Worm (Caenorhabditis elegans): Measurements from ENCODE around the gene unc-16.

Gene unc-16

DNA sequence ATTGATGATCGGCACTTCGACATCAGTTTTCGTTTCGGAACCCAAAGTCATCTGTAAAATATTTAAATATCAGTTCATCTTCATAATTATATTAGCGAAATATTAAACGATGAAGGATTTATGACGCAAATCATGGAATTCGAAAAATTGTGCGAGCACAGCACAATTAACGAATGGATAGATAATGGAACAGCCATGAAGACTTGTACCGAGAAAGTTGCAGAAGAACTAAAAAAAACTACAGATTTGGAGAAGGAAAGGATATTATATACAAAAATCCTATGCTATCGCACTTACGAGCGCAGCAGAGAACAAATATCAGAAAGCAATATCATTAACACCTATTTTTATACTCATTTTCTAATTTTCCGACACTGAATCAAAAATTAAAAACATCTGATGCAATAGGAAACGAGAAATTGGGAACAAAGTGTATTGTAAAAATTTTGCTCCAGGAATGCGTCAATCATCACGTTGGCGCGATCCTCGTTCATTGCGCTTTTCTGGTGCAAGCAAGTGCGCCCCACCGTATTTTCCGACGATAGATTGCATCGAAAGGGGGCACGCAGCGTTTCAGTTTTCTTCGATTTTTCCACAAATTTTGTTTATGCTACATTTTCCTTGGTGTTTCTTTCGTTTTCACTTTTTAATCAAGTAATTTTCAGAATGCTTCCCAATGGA is 24.5 kb upstream of the unc-16 start, which contains the start of the genes clu-1 and prp-40:
clu-1 (minus strand) TSS at position 51 of the 681 bp plus-strand sequence.
prp-40 (plus strand) TSS at position 666 of the 681 bp plus-strand sequence.
- no peak for TF ChIP-seq him-1 (tag; optimal IDR thresholded peaks at IDR 0.05)
- TF ChIP-seq dao-5 (tag; optimal IDR thresholded peaks at IDR 0.05) = no peak
- peak; percentile 95 for TF ChIP-seq W03F9.2 (tag; optimal IDR thresholded peaks at IDR 0.05)

DNA sequence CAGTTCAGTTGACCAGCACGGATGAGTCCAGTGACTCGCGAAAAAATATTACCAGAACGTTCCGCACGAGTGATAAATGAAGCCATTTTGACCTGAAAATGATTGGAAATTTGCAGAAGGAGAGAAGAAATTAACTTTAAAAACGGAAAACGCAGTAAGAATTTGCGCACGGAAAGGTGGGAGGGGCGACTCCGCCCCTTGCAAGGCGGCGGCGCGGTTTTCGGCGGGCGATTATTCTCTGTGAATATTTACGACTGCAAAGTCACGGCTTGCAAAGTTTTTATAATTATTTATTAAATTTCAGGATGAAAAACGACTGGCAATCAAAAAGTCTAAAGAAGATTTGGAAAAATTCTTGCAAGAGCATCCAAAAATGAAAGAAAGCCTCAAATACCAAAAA is 22.5 kb upstream of the unc-16 start, which contains the start of gene mrps-23:
mrps-23 (minus strand) TSS at position 92 of the 400 bp plus-strand sequence.
- TF ChIP-seq W03F9.2 (tag; optimal IDR thresholded peaks at IDR 0.05) = no peak

DNA sequence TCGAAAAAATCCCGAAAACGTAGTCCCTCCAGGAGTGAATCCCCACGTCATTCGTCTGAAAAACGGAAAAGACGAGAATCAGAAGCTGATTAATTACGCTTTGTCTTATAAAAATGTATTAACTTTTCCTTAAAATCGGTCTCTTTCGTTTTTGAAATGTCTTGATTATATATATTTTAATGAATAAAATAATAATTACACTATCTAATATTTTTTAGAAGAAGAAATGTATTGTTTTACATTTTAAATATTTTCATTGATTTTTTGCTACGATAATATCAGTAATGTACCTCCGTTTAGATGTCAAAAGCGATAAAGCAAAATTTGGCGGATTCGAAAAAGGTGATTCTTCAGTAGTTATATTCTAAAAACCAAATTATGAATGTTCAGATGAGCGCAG is 20.8 kb upstream of the unc-16 start, which contains the start of gene trpp-3:
trpp-3 (plus strand) TSS at position 301 of the 400 bp plus-strand sequence.
- TF ChIP-seq dao-5 (tag; optimal IDR thresholded peaks at IDR 0.05) (no peak), him-1 (tag; optimal IDR thresholded peaks at IDR 0.05) (no peak), W03F9.2 (tag; optimal IDR thresholded peaks at IDR 0.05) (no peak)

DNA sequence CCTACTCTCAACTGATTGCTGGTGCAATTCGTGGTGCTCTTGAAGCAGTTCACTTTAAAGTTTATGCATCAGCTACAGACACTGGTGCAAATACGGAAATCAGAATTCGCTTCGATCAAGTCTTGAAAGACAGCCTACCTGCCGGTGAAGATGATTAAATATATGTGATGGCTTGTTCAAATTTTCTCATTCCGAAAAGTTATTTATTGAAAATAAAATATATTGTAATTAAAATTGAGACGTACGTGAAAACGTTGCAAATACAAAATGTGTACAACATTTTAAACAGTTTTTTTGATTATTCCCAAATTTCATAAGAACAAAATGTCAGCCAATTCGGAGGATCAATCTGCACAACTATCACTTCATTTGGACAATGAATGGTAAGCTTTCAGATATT is 19.2 kb upstream of the unc-16 start, which contains the start of gene ZK1098.6:
ZK1098.6 (plus strand) TSS at position 301 of the 400 bp plus-strand sequence.
- TF ChIP-seq W03F9.2 (tag; optimal IDR thresholded peaks at IDR 0.05) = no peak
- no peak for TF ChIP-seq him-1 (tag; optimal IDR thresholded peaks at IDR 0.05)
- TF ChIP-seq dao-5 (tag; optimal IDR thresholded peaks at IDR 0.05) = no peak

DNA sequence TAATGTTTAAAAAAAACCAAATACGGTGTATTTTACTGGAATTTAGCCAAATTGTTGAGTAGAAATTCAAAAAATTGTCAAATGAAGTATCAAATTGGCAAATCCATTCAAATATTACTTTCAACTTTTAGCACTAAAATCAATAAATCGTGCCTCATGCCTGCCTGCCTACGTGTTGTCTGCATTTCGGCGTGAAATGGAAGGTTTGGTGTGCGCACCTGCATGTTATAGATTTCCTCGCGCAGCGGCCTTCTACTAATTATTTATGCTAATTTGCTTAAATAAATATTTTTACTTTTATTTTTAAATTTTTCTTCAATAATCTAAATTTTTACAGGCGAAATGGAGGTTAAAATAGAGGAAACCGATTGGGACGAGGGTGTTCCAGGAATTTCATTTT is 17.2 kb upstream of the unc-16 start, which contains the start of gene ZK1098.2:
ZK1098.2 (plus strand) TSS at position 336 of the 400 bp plus-strand sequence.
- peak; percentile 12 for TF ChIP-seq W03F9.2 (tag; optimal IDR thresholded peaks at IDR 0.05)
- TF ChIP-seq dao-5 (tag; optimal IDR thresholded peaks at IDR 0.05) = no peak

DNA sequence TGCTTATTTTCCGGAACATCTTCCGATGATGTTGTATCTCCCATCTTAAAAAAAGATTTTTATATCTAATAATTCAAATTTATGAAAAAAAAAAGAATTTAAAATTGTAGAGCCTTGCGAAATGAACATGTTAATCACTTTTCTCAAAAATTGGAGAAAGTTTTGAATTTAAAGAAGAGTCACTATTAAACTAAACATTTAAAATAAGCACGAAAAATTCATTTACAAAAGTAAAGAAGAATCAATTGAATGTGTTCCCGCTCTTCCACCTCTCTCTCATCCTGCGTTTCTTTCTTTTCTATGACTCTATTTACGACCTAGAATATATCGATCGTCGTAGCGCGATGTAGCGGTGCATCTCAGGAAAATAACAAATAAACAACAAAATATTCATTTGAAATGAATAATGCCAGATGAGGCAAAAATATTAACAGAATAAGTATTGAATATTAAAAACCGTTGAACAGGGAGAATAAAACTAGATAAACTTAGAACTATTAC is 7.4 kb upstream of the unc-16 start, which contains the start of gene ZK1098.3:
ZK1098.3 (minus strand) TSS at position 51 of the 501 bp plus-strand sequence.
- no peak for TF ChIP-seq him-1 (tag; optimal IDR thresholded peaks at IDR 0.05)
- no peak for TF ChIP-seq W03F9.2 (tag; optimal IDR thresholded peaks at IDR 0.05)
- TF ChIP-seq dao-5 (tag; optimal IDR thresholded peaks at IDR 0.05) = no peak

DNA sequence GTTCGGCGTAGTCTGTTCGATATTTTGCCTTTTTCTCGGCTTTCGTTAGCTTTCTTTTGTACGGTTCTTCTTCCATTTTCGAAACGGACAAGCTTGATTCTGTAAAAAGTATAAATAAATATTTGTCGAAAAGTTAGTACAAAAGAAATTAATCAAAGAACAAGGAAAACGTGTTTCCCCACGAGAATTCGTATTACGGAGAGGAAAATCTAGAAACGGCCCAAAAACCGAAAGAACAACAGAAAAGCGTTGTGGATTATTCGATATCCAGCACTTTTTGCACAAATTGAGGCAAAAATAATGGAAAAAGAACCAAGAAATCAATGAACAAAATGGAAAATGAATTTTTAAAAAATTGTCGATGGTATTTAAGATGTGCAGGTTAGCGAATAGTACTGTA is 3.8 kb upstream of the unc-16 start, which contains the start of gene mut-7:
mut-7 (minus strand) TSS at position 101 of the 400 bp plus-strand sequence.
- TF ChIP-seq him-1 (tag; optimal IDR thresholded peaks at IDR 0.05) (no peak), W03F9.2 (tag; optimal IDR thresholded peaks at IDR 0.05) (no peak)

DNA sequence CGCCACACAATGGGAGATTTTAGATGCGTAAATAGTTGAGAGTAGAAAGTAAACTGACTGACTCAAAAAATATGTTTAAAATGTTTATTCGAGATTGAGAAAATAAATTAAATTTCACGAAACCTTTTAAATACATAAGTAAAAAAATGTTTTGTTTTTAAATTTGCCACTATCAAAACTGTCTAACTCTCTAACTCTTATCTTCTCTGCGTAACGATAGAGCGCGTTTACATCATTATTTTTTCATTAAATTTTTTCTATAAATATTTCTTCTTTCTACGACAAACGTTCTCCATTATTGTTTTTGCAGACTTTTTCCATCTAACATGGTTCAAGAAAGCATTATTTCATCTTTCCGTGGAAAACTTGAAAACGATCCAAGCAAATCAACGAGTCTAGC is 3.2 kb upstream of the unc-16 start, which contains the start of gene eif-2Balpha:
eif-2Balpha (plus strand) TSS at position 304 of the 400 bp plus-strand sequence.
- TF ChIP-seq W03F9.2 (tag; optimal IDR thresholded peaks at IDR 0.05) (peak; percentile 56), dao-5 (tag; optimal IDR thresholded peaks at IDR 0.05) (no peak)

DNA sequence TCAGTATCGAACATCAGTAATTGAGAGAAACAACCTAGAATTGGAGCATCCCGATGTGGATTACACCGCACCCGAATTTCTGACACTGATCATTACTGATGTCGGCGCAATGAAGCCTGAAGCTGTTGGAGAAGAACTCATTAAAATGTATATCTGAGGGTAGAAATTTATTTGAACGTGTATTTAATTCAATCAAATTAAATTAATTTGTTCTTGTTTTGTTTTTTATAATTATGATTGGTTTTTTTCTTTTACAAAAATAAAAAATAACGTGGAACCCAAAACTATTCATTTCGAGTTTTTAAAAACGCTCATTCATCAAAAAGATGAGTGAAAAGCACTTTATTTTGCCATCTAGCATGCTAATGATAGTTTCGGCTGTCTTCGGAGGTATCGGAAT is 1.9 kb upstream of the unc-16 start, which contains the start of gene ZK1098.9:
ZK1098.9 (plus strand) TSS at position 301 of the 400 bp plus-strand sequence.
- no peak for TF ChIP-seq W03F9.2 (tag; optimal IDR thresholded peaks at IDR 0.05)
- no peak for TF ChIP-seq him-1 (tag; optimal IDR thresholded peaks at IDR 0.05)
- no peak for TF ChIP-seq dao-5 (tag; optimal IDR thresholded peaks at IDR 0.05)

DNA sequence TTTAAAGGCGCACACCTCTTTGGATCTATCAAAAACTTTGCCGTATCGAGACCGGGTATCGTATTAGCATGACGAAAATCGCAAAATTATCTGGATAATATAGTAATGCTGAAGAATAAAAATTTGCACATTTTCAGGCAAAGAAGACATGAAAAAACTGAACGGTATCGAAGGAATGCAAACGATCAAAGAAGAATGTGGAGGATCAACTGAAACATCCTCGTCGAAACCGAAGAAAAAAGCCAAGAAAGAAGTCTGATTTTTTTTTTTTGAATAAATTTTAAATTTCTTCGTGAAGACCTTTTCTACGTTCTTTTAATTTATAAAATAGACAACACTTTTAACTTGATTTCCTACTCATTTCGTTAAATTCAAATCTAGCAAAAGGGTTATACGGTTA is 1.2 kb upstream of the unc-16 start, which contains the start of gene ZK1098.12:
ZK1098.12 (plus strand) TSS at position 301 of the 400 bp plus-strand sequence.
- TF ChIP-seq W03F9.2 (tag; optimal IDR thresholded peaks at IDR 0.05) (no peak), him-1 (tag; optimal IDR thresholded peaks at IDR 0.05) (no peak), dao-5 (tag; optimal IDR thresholded peaks at IDR 0.05) (no peak)

DNA sequence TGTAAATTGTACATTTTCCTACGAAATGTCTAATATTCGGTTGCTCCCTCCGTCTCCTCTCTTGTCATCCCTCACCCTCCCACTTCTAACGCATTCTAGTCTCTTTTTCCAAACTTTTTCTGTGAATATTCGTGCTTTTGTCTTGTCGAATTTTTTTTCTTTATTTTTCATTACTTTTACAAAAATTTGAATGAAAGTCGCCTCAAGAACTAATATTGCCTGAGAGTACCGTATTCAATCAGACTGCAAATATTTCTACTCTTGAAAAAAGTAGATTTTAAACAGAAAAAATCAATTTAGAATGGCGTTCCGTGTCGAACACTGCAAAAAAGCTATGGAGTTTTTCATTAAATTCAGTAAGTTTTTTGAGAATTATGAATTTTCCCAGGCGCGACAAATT is 10.2 kb downstream of the unc-16 start, which contains the start of gene ZK1098.11:
ZK1098.11 (plus strand) TSS at position 301 of the 400 bp plus-strand sequence.
- TF ChIP-seq W03F9.2 (tag; optimal IDR thresholded peaks at IDR 0.05) = no peak
- no peak for TF ChIP-seq him-1 (tag; optimal IDR thresholded peaks at IDR 0.05)
- TF ChIP-seq dao-5 (tag; optimal IDR thresholded peaks at IDR 0.05) = no peak

DNA sequence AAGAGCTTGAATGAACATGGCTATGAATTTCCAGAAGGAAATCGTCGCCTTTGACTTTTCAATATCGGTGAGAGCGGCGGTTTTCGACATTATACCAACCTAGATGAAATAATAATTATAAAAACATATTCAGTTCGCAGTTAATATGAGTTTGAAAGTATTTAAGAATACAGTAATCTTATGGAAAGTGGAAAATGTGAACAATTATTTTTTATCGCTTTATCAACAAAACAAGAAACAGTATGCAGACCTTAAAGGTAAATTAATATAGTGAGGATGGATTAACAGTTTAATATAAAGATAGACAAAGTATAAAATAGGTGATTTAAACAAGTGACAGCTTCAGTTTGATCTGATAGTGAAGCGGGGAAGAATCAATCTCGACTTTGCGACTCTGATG is 12.4 kb downstream of the unc-16 start, which contains the start of gene C48B4.6:
C48B4.6 (minus strand) TSS at position 101 of the 400 bp plus-strand sequence.
- TF ChIP-seq him-1 (tag; optimal IDR thresholded peaks at IDR 0.05) (no peak), W03F9.2 (tag; optimal IDR thresholded peaks at IDR 0.05) (no peak), dao-5 (tag; optimal IDR thresholded peaks at IDR 0.05) (no peak)

DNA sequence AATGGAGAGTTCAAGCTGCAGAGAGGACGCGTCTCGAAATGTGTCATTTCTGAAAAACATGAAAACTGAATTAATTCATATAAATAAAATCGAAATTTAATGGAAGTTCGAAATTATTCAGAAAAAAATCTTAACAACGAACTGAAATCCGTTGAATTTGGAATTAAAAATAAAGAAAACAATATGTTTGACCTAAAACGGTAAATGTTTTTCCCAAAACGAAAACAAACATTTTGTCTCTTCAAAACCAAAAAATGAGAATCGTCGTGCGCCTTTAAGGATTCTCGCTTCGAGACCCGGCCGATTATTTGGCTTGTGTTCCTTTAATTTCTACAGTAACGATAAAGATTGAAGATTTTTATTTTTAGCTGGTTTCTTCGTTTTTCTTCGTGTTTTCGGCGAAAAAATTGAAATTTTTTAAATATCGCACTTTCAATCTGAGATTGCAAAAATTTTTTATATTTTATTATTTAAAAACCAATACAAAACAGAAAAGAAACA is 13.4 kb downstream of the unc-16 start, which contains the start of gene C48B4.7:
C48B4.7 (minus strand) TSS at position 51 of the 501 bp plus-strand sequence.
- TF ChIP-seq W03F9.2 (tag; optimal IDR thresholded peaks at IDR 0.05) = peak; percentile 15
- no peak for TF ChIP-seq him-1 (tag; optimal IDR thresholded peaks at IDR 0.05)
- no peak for TF ChIP-seq dao-5 (tag; optimal IDR thresholded peaks at IDR 0.05)

DNA sequence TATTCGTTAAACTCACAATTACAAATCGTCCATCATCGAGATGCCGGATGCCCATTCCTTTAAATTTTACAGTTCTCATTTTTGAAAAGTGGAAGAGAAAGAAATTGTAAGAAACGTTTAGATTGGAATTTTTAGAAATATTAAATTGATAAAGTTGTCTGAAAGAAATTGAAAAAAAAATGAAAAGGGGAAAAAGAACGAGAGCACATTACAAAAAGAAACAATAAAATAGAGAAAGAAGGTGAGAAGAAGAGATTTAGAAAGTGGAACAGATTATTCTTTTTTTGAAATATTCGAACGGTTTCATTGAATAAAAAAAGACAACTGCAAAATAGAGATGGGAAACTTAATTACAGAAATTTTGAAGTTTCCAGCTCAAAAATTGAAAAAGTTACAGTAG is 15.1 kb downstream of the unc-16 start, which contains the start of gene C48B4.8:
C48B4.8 (minus strand) TSS at position 101 of the 400 bp plus-strand sequence.
- TF ChIP-seq him-1 (tag; optimal IDR thresholded peaks at IDR 0.05) (no peak), dao-5 (tag; optimal IDR thresholded peaks at IDR 0.05) (no peak), W03F9.2 (tag; optimal IDR thresholded peaks at IDR 0.05) (no peak)

Measured in whole organism, L4/young adult.